Worm (Caenorhabditis elegans) whole organism, dauer: ENCODE data around the gene flp-25.

ENCODE experiments used
- unc-62 ChIP-seq: sonication (generic microtip); optimal IDR thresholded peaks from 2 replicates; lab custom pipeline; 2017; ENCODE audit warnings: missing biosample characterization, missing genetic modification reagents, missing genetic modification characterization

flp-25 gene

ce11 chrIII:9401036-9401435 is 39.7 kb downstream of the flp-25 start, which contains the start of gene nlp-48:
nlp-48 (minus strand) TSS chrIII:9401136.
- TF ChIP-seq unc-62: no peak

- TF ChIP-seq unc-62: no peak
These were observed 45.3 kb downstream of the flp-25 start, which contains the start of gene T26G10.1 for ce11 chrIII:9406600-9406999. T26G10.1 (minus strand) TSS chrIII:9406641.

ce11 chrIII:9413340-9413739 is 52.0 kb downstream of the flp-25 start, which contains the start of gene T26G10.3:
T26G10.3 (minus strand) TSS chrIII:9413440.
- TF ChIP-seq unc-62: no peak
